Fruit fly (Drosophila melanogaster): Measurements from ENCODE around the gene CG33124.

DNA sequence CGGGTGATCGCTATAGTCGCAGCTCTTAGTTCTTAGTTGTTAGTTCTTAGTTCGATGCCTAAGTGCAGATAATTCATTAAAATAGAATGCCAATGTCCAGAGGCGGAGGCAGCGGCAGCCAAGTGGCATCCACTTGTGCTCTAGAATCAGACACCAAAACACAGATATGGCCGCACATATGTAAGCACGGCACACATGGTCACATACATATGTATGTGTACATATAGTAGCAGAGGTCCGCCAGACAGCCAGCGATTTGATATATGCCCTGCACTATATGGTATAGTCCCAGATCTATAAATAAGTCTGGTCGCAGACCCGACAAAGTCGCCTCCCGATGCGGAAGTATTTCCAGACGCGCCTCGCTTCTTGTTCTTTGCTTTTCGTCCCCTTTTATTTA is 28.2 kb downstream of the CG33124 start:
- TF ChIP-seq kay (GFP tag; ENCODE audit: borderline replicate concordance) (no peak), CG7101 (tag; optimal IDR thresholded peaks at IDR 0.05) (no peak), CG14711 (tag; optimal IDR thresholded peaks at IDR 0.05) (no peak), toe (GFP tag; optimal IDR thresholded peaks at IDR 0.05) (no peak), cic (GFP tag; optimal IDR thresholded peaks at IDR 0.05) (no peak), ovo (GFP tag; optimal IDR thresholded peaks at IDR 0.05) (no peak), Crg-1 (GFP tag; optimal IDR thresholded peaks at IDR 0.05) (no peak), CG33017 (tag; optimal IDR thresholded peaks at IDR 0.05) (no peak)
